Fruit fly (Drosophila melanogaster) whole organism, prepupa: Measurements from ENCODE around the gene Lmpt.
A peak's percentile ranks its signal among the peaks of the same experiment; 100 is the strongest.

Source experiments
- Blimp-1 ChIP-seq: fragments of 200-800 bp; sonication (Bioruptor generic); optimal IDR thresholded peaks from 3 replicates; lab custom pipeline; 2017; ENCODE audit warnings: missing biosample characterization, missing genetic modification characterization, mild to moderate bottlenecking, moderate library complexity, missing genetic modification reagents
- CG32006 ChIP-seq: fragments of 200-800 bp; sonication (Bioruptor generic); optimal IDR thresholded peaks from 3 replicates; lab custom pipeline; 2017; ENCODE audit warnings: missing biosample characterization, mild to moderate bottlenecking, missing genetic modification characterization
- Eip75B ChIP-seq: fragments of 200-800 bp; sonication (Bioruptor generic); optimal IDR thresholded peaks from 3 replicates; lab custom pipeline; 2016; ENCODE audit warnings: missing biosample characterization, missing genetic modification characterization
- Ets96B ChIP-seq: fragments of 200-800 bp; optimal IDR thresholded peaks from 2 replicates; lab custom pipeline; 2019; ENCODE audit warnings: missing biosample characterization, mild to moderate bottlenecking, missing genetic modification characterization, moderate library complexity
- Hr38 ChIP-seq: sonication (Bioruptor generic); optimal IDR thresholded peaks from 2 replicates; lab custom pipeline; 2016; ENCODE audit warnings: missing biosample characterization, missing genetic modification characterization
- svp ChIP-seq: fragments of 200-800 bp; sonication (Bioruptor generic); peaks from one replicate; lab custom pipeline; 2016; ENCODE audit warnings: missing biosample characterization, missing genetic modification characterization

- TF ChIP-seq CG32006 (GFP tag; lab: Kevin White, UChicago) (peak; percentile 51), Eip75B (GFP tag; lab: Kevin White, UChicago) (no peak), Hr38 (GFP tag; lab: Kevin White, UChicago) (no peak), Ets96B (peak; percentile 16), svp (GFP tag; lab: Kevin White, UChicago) (peak; percentile 61), Blimp-1 (GFP tag; lab: Kevin White, UChicago) (no peak)
These were observed 106.7 kb downstream of the Lmpt start for dm6 chr3L:16971611-16972359.
